Worm (Caenorhabditis elegans) whole organism, L1 larva: Measurements from ENCODE around the gene col-10.

Experiments used
- ama-1 ChIP-seq: fragments of 150-350 bp; optimal IDR thresholded peaks from 2 replicates; lab custom pipeline; 2014
- blmp-1 ChIP-seq: fragments of 150-350 bp; optimal IDR thresholded peaks from 2 replicates; lab custom pipeline; 2014; ENCODE audit warnings: missing biosample characterization, missing genetic modification characterization
- ceh-82 ChIP-seq, 3 experiments: fragments of 150-350 bp in 1 of 3; sonication (generic microtip) in 2 of 3; optimal IDR thresholded peaks; 2 replicates each; lab custom pipeline; 2014 to 2017; ENCODE audit warnings: missing biosample characterization in 3 of 3, missing genetic modification characterization in 3 of 3
- egl-27 ChIP-seq, 2 experiments: fragments of 150-350 bp in 1 of 2; sonication (generic microtip); optimal IDR thresholded peaks; 3 replicates each; lab custom pipeline; 2017 to 2018; ENCODE audit warnings: missing biosample characterization in 2 of 2, missing genetic modification characterization in 2 of 2, missing genetic modification reagents in 2 of 2
- fos-1 ChIP-seq: fragments of 150-350 bp; optimal IDR thresholded peaks from 2 replicates; lab custom pipeline; 2014; ENCODE audit warnings: missing biosample characterization, missing genetic modification characterization
- lin-14 ChIP-seq: fragments of 200-800 bp; sonication (Bioruptor generic); optimal IDR thresholded peaks from 2 replicates; lab custom pipeline; 2018; ENCODE audit warnings: mild to moderate bottlenecking, missing genetic modification characterization, moderate library complexity, missing compliant biosample characterization
- mdl-1 ChIP-seq, 2 experiments: fragments of 150-350 bp; optimal IDR thresholded peaks; 2 replicates each; lab custom pipeline; 2014 to 2017; ENCODE audit warnings: missing biosample characterization in 2 of 2, missing genetic modification characterization in 2 of 2, inconsistent platforms in 1 of 2
- nhr-237 ChIP-seq: fragments of 150-350 bp; optimal IDR thresholded peaks from 2 replicates; lab custom pipeline; 2014; ENCODE audit warnings: missing biosample characterization, missing genetic modification characterization
- nhr-76 ChIP-seq: sonication (generic microtip); optimal IDR thresholded peaks from 2 replicates; lab custom pipeline; 2017; ENCODE audit warnings: missing biosample characterization, missing genetic modification characterization
- skn-1 ChIP-seq: fragments of 150-350 bp; optimal IDR thresholded peaks from 2 replicates; lab custom pipeline; 2014; ENCODE audit warnings: missing biosample characterization, missing genetic modification characterization
- ztf-4 ChIP-seq: fragments of 150-350 bp; optimal IDR thresholded peaks from 2 replicates; lab custom pipeline; 2014; ENCODE audit warnings: missing biosample characterization, missing genetic modification characterization

ce11 chrV:9162955-9163468, 2.1 kb downstream of the col-10 start, which contains the start of gene col-145:
- TF ChIP-seq nhr-76 (tag; lab: Kevin White, UChicago), result no peak
- no peak for TF ChIP-seq mdl-1 (tag; optimal IDR thresholded peaks at IDR 0.05; lab: Kevin White, UChicago)
- no peak for TF ChIP-seq ceh-82 (tag; optimal IDR thresholded peaks at IDR 0.05; lab: Kevin White, UChicago)
- TF ChIP-seq lin-14, result peak; percentile 39
- no peak for TF ChIP-seq fos-1
- TF ChIP-seq nhr-237 (tag; lab: Kevin White, UChicago), result no peak
- no peak for TF ChIP-seq skn-1
- no peak for TF ChIP-seq ztf-4 (tag; lab: Kevin White, UChicago)
- TF ChIP-seq ama-1 (lab: Kevin White, UChicago), result no peak
- no peak for TF ChIP-seq egl-27 (tag; optimal IDR thresholded peaks at IDR 0.05; lab: Kevin White, UChicago)
- peak; percentile 86 for TF ChIP-seq blmp-1 (tag; lab: Kevin White, UChicago)
